Fruit fly (Drosophila melanogaster) whole organism, wandering third instar larva: Measurements from ENCODE around the gene CG44405.

Experiments
- CG32264 ChIP-seq: fragments of 200-800 bp; sonication (Bioruptor generic); optimal IDR thresholded peaks from 2 replicates; lab custom pipeline; 2016; ENCODE audit warnings: missing biosample characterization, missing genetic modification characterization
- CG9705 ChIP-seq: fragments of 200-800 bp; sonication (Bioruptor generic); optimal IDR thresholded peaks from 2 replicates; lab custom pipeline; 2018; ENCODE audit warnings: missing biosample characterization, mild to moderate bottlenecking, missing genetic modification characterization
- CrebA ChIP-seq: fragments of 200-800 bp; sonication (Bioruptor generic); optimal IDR thresholded peaks from 2 replicates; lab custom pipeline; 2016; ENCODE audit warnings: missing biosample characterization, mild to moderate bottlenecking, missing genetic modification characterization, borderline replicate concordance
- Dfd ChIP-seq: fragments of >200 bp; optimal IDR thresholded peaks from 2 replicates; lab custom pipeline; 2017; ENCODE audit warnings: missing biosample characterization, missing genetic modification characterization
- Dif ChIP-seq: fragments of 200-275, 200-300 bp; sonication (Bioruptor generic); optimal IDR thresholded peaks from 2 replicates; lab custom pipeline; 2018; ENCODE audit warnings: missing biosample characterization, missing genetic modification characterization; ENCODE audit not compliant: partially characterized antibody
- GATAd ChIP-seq: sonication (Bioruptor generic); optimal IDR thresholded peaks from 2 replicates; lab custom pipeline; 2016; ENCODE audit warnings: missing biosample characterization, missing genetic modification characterization
- HLH106 ChIP-seq: fragments of 200-800 bp; optimal IDR thresholded peaks from 3 replicates; lab custom pipeline; 2019; ENCODE audit warnings: missing biosample characterization, mild to moderate bottlenecking, missing genetic modification characterization, moderate library complexity
- Hnf4 ChIP-seq: fragments of 200-800 bp; sonication (Bioruptor generic); optimal IDR thresholded peaks from 2 replicates; lab custom pipeline; 2016; ENCODE audit warnings: missing biosample characterization, mild to moderate bottlenecking, missing genetic modification characterization
- Hr78 ChIP-seq: fragments of >200 bp; optimal IDR thresholded peaks from 2 replicates; lab custom pipeline; 2017; ENCODE audit warnings: missing biosample characterization, missing genetic modification characterization
- Hr83 ChIP-seq: fragments of 200-300 bp; sonication (Bioruptor generic); optimal IDR thresholded peaks from 2 replicates; lab custom pipeline; 2016; ENCODE audit warnings: missing biosample characterization, mild to moderate bottlenecking, missing genetic modification characterization, moderate library complexity; ENCODE audit not compliant: poor library complexity, severe bottlenecking
- Jra ChIP-seq: sonication (Bioruptor generic); optimal IDR thresholded peaks from 2 replicates; lab custom pipeline; 2016; ENCODE audit warnings: missing biosample characterization, missing genetic modification characterization
- Mio ChIP-seq: sonication (Bioruptor generic); optimal IDR thresholded peaks from 2 replicates; lab custom pipeline; 2016; ENCODE audit warnings: missing biosample characterization, missing genetic modification characterization
- Myc ChIP-seq: fragments of >200 bp; optimal IDR thresholded peaks from 2 replicates; lab custom pipeline; 2017
- N ChIP-seq: fragments of >200 bp; optimal IDR thresholded peaks from 2 replicates; lab custom pipeline; 2018; ENCODE audit warnings: missing biosample characterization, missing external identifiers, missing genetic modification characterization
- OdsH ChIP-seq: fragments of 200-800 bp; sonication (Bioruptor generic); optimal IDR thresholded peaks from 2 replicates; lab custom pipeline; 2016; ENCODE audit warnings: missing biosample characterization, mild to moderate bottlenecking, missing genetic modification characterization
- Rel ChIP-seq, 2 experiments: fragments of 200-800 bp; sonication (Bioruptor generic) in 1 of 2; optimal IDR thresholded peaks; 2 replicates in 1 of 2; 3 replicates in 1 of 2; lab custom pipeline; 2016 to 2019; ENCODE audit warnings: mild to moderate bottlenecking in 2 of 2, missing biosample characterization in 2 of 2, missing genetic modification characterization in 2 of 2, moderate library complexity in 1 of 2
- Sp1 ChIP-seq: fragments of 200-800 bp; sonication (Bioruptor generic); optimal IDR thresholded peaks from 3 replicates; lab custom pipeline; 2019; ENCODE audit warnings: missing biosample characterization, mild to moderate bottlenecking, missing genetic modification characterization, moderate library complexity
- br ChIP-seq: fragments of 200-800 bp; sonication (Bioruptor generic); optimal IDR thresholded peaks from 2 replicates; lab custom pipeline; 2016; ENCODE audit warnings: missing biosample characterization, missing genetic modification characterization
- dl ChIP-seq, 2 experiments: fragments of 175-275, 200-275 bp in 1 of 2; fragments of 200-275 bp in 1 of 2; sonication (Bioruptor generic); optimal IDR thresholded peaks; lab custom pipeline; 2018; ENCODE audit warnings: mild to moderate bottlenecking in 2 of 2, missing biosample characterization in 2 of 2, missing genetic modification characterization in 2 of 2, moderate library complexity in 2 of 2; ENCODE audit not compliant: partially characterized antibody in 2 of 2, insufficient read depth in 1 of 2
- dmrt93B ChIP-seq: fragments of 200-800 bp; sonication (Bioruptor generic); optimal IDR thresholded peaks from 2 replicates; lab custom pipeline; 2018; ENCODE audit warnings: missing biosample characterization, mild to moderate bottlenecking, missing genetic modification characterization
- dsf ChIP-seq: sonication (Bioruptor generic); optimal IDR thresholded peaks from 2 replicates; lab custom pipeline; 2016; ENCODE audit warnings: missing biosample characterization, missing genetic modification characterization, borderline replicate concordance
- ey ChIP-seq: fragments of 200-800 bp; sonication (Bioruptor generic); optimal IDR thresholded peaks from 2 replicates; lab custom pipeline; 2016; ENCODE audit warnings: missing biosample characterization, missing genetic modification characterization
- foxo ChIP-seq, 2 experiments: fragments of 200-800 bp; sonication (Bioruptor generic); optimal IDR thresholded peaks; 2 replicates in 1 of 2; 3 replicates in 1 of 2; lab custom pipeline; 2016 to 2017; ENCODE audit warnings: missing biosample characterization in 2 of 2, missing genetic modification characterization in 2 of 2
- fru ChIP-seq: fragments of 200-800 bp; sonication (Bioruptor generic); optimal IDR thresholded peaks from 3 replicates; lab custom pipeline; 2016; ENCODE audit warnings: missing biosample characterization, mild to moderate bottlenecking, missing genetic modification characterization
- jim ChIP-seq: fragments of 175-275, 200-325 bp; sonication (Bioruptor generic); optimal IDR thresholded peaks from 2 replicates; lab custom pipeline; 2016; ENCODE audit warnings: missing biosample characterization, mild to moderate bottlenecking, missing genetic modification characterization
- lola ChIP-seq: fragments of >200 bp; optimal IDR thresholded peaks from 2 replicates; lab custom pipeline; 2017; ENCODE audit warnings: missing biosample characterization, missing genetic modification characterization
- pan ChIP-seq: fragments of >200 bp; optimal IDR thresholded peaks from 2 replicates; lab custom pipeline; 2017
- psq ChIP-seq: fragments of 200-800 bp; sonication (Bioruptor generic); optimal IDR thresholded peaks from 3 replicates; lab custom pipeline; 2017; ENCODE audit warnings: missing biosample characterization, mild to moderate bottlenecking, missing genetic modification characterization, moderate library complexity
- rgr ChIP-seq: fragments of 200-800 bp; sonication (Bioruptor generic); optimal IDR thresholded peaks from 3 replicates; lab custom pipeline; 2016; ENCODE audit warnings: missing biosample characterization, mild to moderate bottlenecking, missing genetic modification characterization
- sv ChIP-seq: fragments of 200-800 bp; sonication (Bioruptor generic); optimal IDR thresholded peaks from 3 replicates; lab custom pipeline; 2016; ENCODE audit warnings: missing biosample characterization, missing genetic modification characterization
- tai ChIP-seq: sonication (Bioruptor generic); optimal IDR thresholded peaks from 2 replicates; lab custom pipeline; 2016; ENCODE audit warnings: missing biosample characterization, missing genetic modification characterization
- usp ChIP-seq: fragments of >200 bp; optimal IDR thresholded peaks from 2 replicates; lab custom pipeline; 2017; ENCODE audit warnings: missing biosample characterization, missing genetic modification characterization
- woc ChIP-seq: sonication (Bioruptor generic); optimal IDR thresholded peaks from 2 replicates; lab custom pipeline; 2016; ENCODE audit warnings: missing biosample characterization, mild to moderate bottlenecking, missing genetic modification characterization

CG44405 gene

dm6 chr2L:16299466-16300311 lies 42.4 kb downstream of the CG44405 start, which contains the start of the genes heix and CG17328:
TSS of gene heix (minus strand) at chr2L:16299858.
TSS of gene CG17328 (plus strand) at chr2L:16299943.
- no peak for TF ChIP-seq jim (GFP tag; lab: Kevin White, UChicago)
- TF ChIP-seq HLH106 (tag; lab: Kevin White, UChicago): peak; percentile 81
- peak; percentile 69 for TF ChIP-seq CG9705 (GFP tag; lab: Kevin White, UChicago)
- peak; percentile 74 for TF ChIP-seq rgr (GFP tag; lab: Kevin White, UChicago)
- no peak for TF ChIP-seq dl (GFP tag; optimal IDR thresholded peaks at IDR 0.05; lab: Kevin White, UChicago; ENCODE audit: insufficient read depth in 1 of 2, partially characterized antibody in 2 of 2)
- TF ChIP-seq Jra (GFP tag; lab: Kevin White, UChicago): peak; percentile 20
- no peak for TF ChIP-seq lola
- TF ChIP-seq Hnf4 (GFP tag; lab: Kevin White, UChicago): peak; percentile 67
- TF ChIP-seq woc: peak; percentile 83
- no peak for TF ChIP-seq br
- no peak for TF ChIP-seq tai
- peak; percentile 74 for TF ChIP-seq Sp1 (GFP tag; lab: Kevin White, UChicago)
- peak; percentile 59 for TF ChIP-seq psq (GFP tag; lab: Kevin White, UChicago)
- no peak for TF ChIP-seq Dfd (GFP tag; lab: Kevin White, UChicago)
- TF ChIP-seq CrebA (GFP tag; lab: Kevin White, UChicago): no peak
- no peak for TF ChIP-seq CG32264 (GFP tag; lab: Kevin White, UChicago)
- no peak for TF ChIP-seq Rel (GFP tag; optimal IDR thresholded peaks at IDR 0.05; lab: Kevin White, UChicago)
- TF ChIP-seq Rel (tag; optimal IDR thresholded peaks at IDR 0.05; lab: Kevin White, UChicago): peak; percentile 19
- TF ChIP-seq N (GFP tag; lab: Kevin White, UChicago): no peak
- TF ChIP-seq foxo (GFP tag; optimal IDR thresholded peaks at IDR 0.05; lab: Kevin White, UChicago): peak in 1 of 2 experiments; percentile 81
- peak; percentile 31 for TF ChIP-seq dsf (GFP tag; lab: Kevin White, UChicago)
- TF ChIP-seq Dif (GFP tag; lab: Kevin White, UChicago): peak; percentile 6
- TF ChIP-seq ey: peak; percentile 66
- peak; percentile 66 for TF ChIP-seq sv (GFP tag; lab: Kevin White, UChicago)
- TF ChIP-seq GATAd (GFP tag; lab: Kevin White, UChicago): no peak
- no peak for TF ChIP-seq Mio (GFP tag; lab: Kevin White, UChicago)
- peak; percentile 66 for TF ChIP-seq OdsH (GFP tag; lab: Kevin White, UChicago)

DNA sequence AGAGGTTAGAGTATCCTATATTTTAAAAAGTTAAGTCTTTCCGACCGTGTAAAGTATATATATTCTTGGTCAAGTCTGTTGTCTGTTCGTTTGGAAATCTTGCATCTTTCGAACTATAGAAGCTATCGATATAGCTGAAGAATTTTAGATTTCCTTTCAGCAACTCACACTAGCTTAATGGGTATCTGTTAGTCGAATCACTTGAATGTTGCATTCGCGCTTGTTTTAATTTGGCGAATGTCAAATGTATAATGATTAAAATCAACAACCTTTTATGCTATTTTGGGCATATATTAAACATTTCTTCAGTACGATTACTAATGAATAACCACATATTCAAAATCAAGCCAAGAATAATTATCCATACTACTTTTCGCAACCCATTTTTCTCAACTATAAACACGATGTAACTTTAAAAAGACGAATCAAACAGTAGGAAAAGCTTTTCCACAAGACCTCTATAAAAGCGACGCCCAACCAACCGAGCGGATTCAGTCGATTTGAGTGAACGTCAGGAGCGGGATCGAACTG lies 48.4 kb downstream of the CG44405 start, which contains the start of gene Cyp303a1:
Gene Cyp303a1 (plus strand): TSS at position 481 of the 531 bp plus-strand sequence.
- no peak for TF ChIP-seq GATAd (GFP tag; lab: Kevin White, UChicago)
- TF ChIP-seq HLH106 (tag; lab: Kevin White, UChicago): no peak
- TF ChIP-seq usp (GFP tag; lab: Kevin White, UChicago): no peak
- no peak for TF ChIP-seq Rel (GFP tag; optimal IDR thresholded peaks at IDR 0.05; lab: Kevin White, UChicago)
- no peak for TF ChIP-seq Rel (tag; optimal IDR thresholded peaks at IDR 0.05; lab: Kevin White, UChicago)
- TF ChIP-seq Myc (lab: Kevin White, UChicago): no peak
- TF ChIP-seq Mio (GFP tag; lab: Kevin White, UChicago): no peak
- no peak for TF ChIP-seq Hr78
- TF ChIP-seq Hr83: no peak
- no peak for TF ChIP-seq pan (lab: Kevin White, UChicago)
- TF ChIP-seq dmrt93B: no peak
- no peak for TF ChIP-seq N (GFP tag; lab: Kevin White, UChicago)
- TF ChIP-seq fru (GFP tag; lab: Kevin White, UChicago): no peak
- no peak for TF ChIP-seq tai
- no peak for TF ChIP-seq Dfd (GFP tag; lab: Kevin White, UChicago)

DNA sequence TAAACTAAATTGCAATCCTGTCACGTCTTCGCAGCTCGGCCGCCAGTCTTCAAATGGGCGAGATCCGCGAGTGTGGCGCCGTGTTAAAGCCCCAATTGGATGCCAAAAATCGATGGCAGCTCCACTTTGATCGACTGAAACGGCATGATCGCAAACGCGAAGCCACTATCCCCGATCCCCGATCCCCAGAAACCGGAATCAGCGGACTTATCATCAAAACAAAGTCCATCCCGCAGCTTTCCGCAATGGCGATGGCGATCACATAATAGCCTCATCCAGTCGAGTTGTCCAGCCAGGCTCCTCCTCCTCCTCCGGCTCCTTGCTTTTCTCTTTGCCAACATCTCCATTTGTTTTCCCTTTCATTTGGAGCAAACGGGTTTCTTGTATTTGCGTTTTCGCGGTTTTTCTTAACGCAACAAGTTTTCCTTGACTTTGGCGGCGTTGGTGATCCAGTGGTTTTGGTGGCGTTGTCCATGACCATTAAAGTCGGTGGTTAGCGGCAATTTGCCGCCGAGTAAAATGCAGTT lies 49.1 kb downstream of the CG44405 start, which contains the start of gene CG13258:
Gene CG13258 (minus strand): TSS at position 51 of the 527 bp plus-strand sequence.
- TF ChIP-seq N (GFP tag; lab: Kevin White, UChicago) (no peak), foxo (GFP tag; optimal IDR thresholded peaks at IDR 0.05; lab: Kevin White, UChicago) (no peak), sv (GFP tag; lab: Kevin White, UChicago) (no peak), OdsH (GFP tag; lab: Kevin White, UChicago) (no peak), CG9705 (GFP tag; lab: Kevin White, UChicago) (no peak), rgr (GFP tag; lab: Kevin White, UChicago) (no peak), woc (no peak), psq (GFP tag; lab: Kevin White, UChicago) (no peak), tai (no peak)
